Worm (Caenorhabditis elegans) whole organism, young adult: Measurements from ENCODE around the gene tftc-3.
A peak's percentile ranks its signal among the peaks of the same experiment; 100 is the strongest.

Experiments
- B0019.2 ChIP-seq: fragments of 200-800 bp; sonication (Bioruptor generic); conservative IDR thresholded peaks from 2 replicates; pipeline ENCODE4 v1.3.6; 2022; ENCODE audit warnings: missing genetic modification reagents, missing genetic modification characterization, missing compliant biosample characterization
- B0035.1 ChIP-seq: sonication (generic microtip); optimal IDR thresholded peaks from 2 replicates; lab custom pipeline; 2016; ENCODE audit warnings: missing genetic modification characterization, mild to moderate bottlenecking, missing compliant biosample characterization, missing genotype, missing genetic modification reagents
- B0261.1 ChIP-seq: sonication (generic microtip); optimal IDR thresholded peaks from 2 replicates; lab custom pipeline; 2016; ENCODE audit warnings: mild to moderate bottlenecking, missing genetic modification characterization, moderate library complexity, missing compliant biosample characterization
- C17E4.6 ChIP-seq: fragments of 200-800 bp; sonication (Bioruptor generic); IDR thresholded peaks from 2 replicates; pipeline ENCODE4 v1.3.6; 2022; ENCODE audit warnings: missing genetic modification reagents, missing genetic modification characterization, missing compliant biosample characterization
- D2030.7 ChIP-seq: fragments of 200-800 bp; sonication (Bioruptor generic); IDR thresholded peaks from 2 replicates; pipeline ENCODE4 v1.3.6; 2022; ENCODE audit warnings: missing genetic modification reagents, missing genetic modification characterization, missing compliant biosample characterization
- F10E7.11 ChIP-seq: sonication (generic microtip); optimal IDR thresholded peaks from 2 replicates; lab custom pipeline; 2017; ENCODE audit warnings: mild to moderate bottlenecking, missing genetic modification characterization, moderate library complexity, missing compliant biosample characterization
- F33H1.4 ChIP-seq: fragments of 200-800 bp; sonication (Bioruptor generic); IDR thresholded peaks from 2 replicates; pipeline ENCODE4 v1.3.6; 2022; ENCODE audit warnings: missing genetic modification reagents, missing genetic modification characterization, missing compliant biosample characterization
- F37B4.10 ChIP-seq: fragments of 200-800 bp; sonication (Bioruptor generic); IDR thresholded peaks from 2 replicates; pipeline ENCODE4 v1.3.6; 2022; ENCODE audit warnings: missing genetic modification characterization, missing compliant biosample characterization
- F39B2.1 ChIP-seq: fragments of 200-800 bp; sonication (Bioruptor generic); IDR thresholded peaks from 2 replicates; pipeline ENCODE4 v1.3.6; 2022; ENCODE audit warnings: missing genetic modification reagents, missing genetic modification characterization, missing compliant biosample characterization
- F52B5.7 ChIP-seq: sonication (generic microtip); optimal IDR thresholded peaks from 2 replicates; lab custom pipeline; 2016; ENCODE audit warnings: mild to moderate bottlenecking, missing genetic modification characterization, missing compliant biosample characterization
- T07F8.4 ChIP-seq: sonication (generic microtip); optimal IDR thresholded peaks from 2 replicates; lab custom pipeline; 2016; ENCODE audit warnings: mild to moderate bottlenecking, missing genetic modification characterization, moderate library complexity, missing compliant biosample characterization
- T26A5.8 ChIP-seq: sonication (generic microtip); optimal IDR thresholded peaks from 2 replicates; lab custom pipeline; 2016; ENCODE audit warnings: missing genetic modification characterization, missing compliant biosample characterization
- ZK185.1 ChIP-seq: sonication (generic microtip); optimal IDR thresholded peaks from 2 replicates; lab custom pipeline; 2016; ENCODE audit warnings: mild to moderate bottlenecking, missing genetic modification characterization, missing compliant biosample characterization; ENCODE audit not compliant: poor library complexity, severe bottlenecking
- akir-1 ChIP-seq: fragments of 200-800 bp; sonication (Bioruptor generic); optimal IDR thresholded peaks from 2 replicates; lab custom pipeline; 2018; ENCODE audit warnings: mild to moderate bottlenecking, missing genetic modification characterization, moderate library complexity, missing compliant biosample characterization
- ama-1 ChIP-seq, 3 experiments: fragments of 150-350 bp in 1 of 3; sonication (generic microtip) in 2 of 3; optimal IDR thresholded peaks; 2 replicates each; lab custom pipeline; 2014 to 2018; ENCODE audit warnings: missing biosample characterization in 2 of 3, missing genetic modification characterization in 2 of 3, missing genetic modification reagents in 2 of 3
- atf-7 ChIP-seq: sonication (generic microtip); optimal IDR thresholded peaks from 2 replicates; lab custom pipeline; 2017; ENCODE audit warnings: mild to moderate bottlenecking, missing genetic modification characterization, missing compliant biosample characterization
- athp-1 ChIP-seq: sonication (generic microtip); optimal IDR thresholded peaks from 2 replicates; lab custom pipeline; 2017; ENCODE audit warnings: mild to moderate bottlenecking, missing genetic modification characterization, missing compliant biosample characterization
- attf-6 ChIP-seq: fragments of 200-800 bp; sonication (Bioruptor generic); IDR thresholded peaks from 2 replicates; pipeline ENCODE4 v1.3.6; 2022; ENCODE audit warnings: missing genetic modification reagents, missing genetic modification characterization, missing compliant biosample characterization
- ccch-3 ChIP-seq: fragments of 200-800 bp; sonication (Bioruptor generic); optimal IDR thresholded peaks from 2 replicates; lab custom pipeline; 2018; ENCODE audit warnings: mild to moderate bottlenecking, missing genetic modification characterization, missing compliant biosample characterization
- cebp-1 ChIP-seq, 2 experiments: fragments of 200-800 bp in 1 of 2; sonication (Bioruptor generic) in 1 of 2; sonication (generic microtip) in 1 of 2; IDR thresholded peaks in 1 of 2; optimal IDR thresholded peaks in 1 of 2; 2 replicates each; pipeline versions ENCODE4 v1.3.6 to Lab custom; 2017 to 2022; ENCODE audit warnings: missing compliant biosample characterization in 2 of 2, missing genetic modification characterization in 2 of 2, mild to moderate bottlenecking in 1 of 2, missing genetic modification reagents in 1 of 2, moderate library complexity in 1 of 2
- ceh-40 ChIP-seq: fragments of 200-800 bp; sonication (Bioruptor generic); IDR thresholded peaks from 2 replicates; pipeline ENCODE4 v1.3.6; 2022; ENCODE audit warnings: missing genetic modification characterization, missing compliant biosample characterization
- ceh-91 ChIP-seq: fragments of 200-800 bp; sonication (Bioruptor generic); IDR thresholded peaks from 2 replicates; pipeline ENCODE4 v1.3.6; 2022; ENCODE audit warnings: missing genetic modification reagents, missing genetic modification characterization, missing compliant biosample characterization
- dox-1 ChIP-seq: fragments of 200-800 bp; sonication (Bioruptor generic); IDR thresholded peaks from 2 replicates; pipeline ENCODE4 v1.3.6; 2022; ENCODE audit warnings: missing genetic modification reagents, missing genetic modification characterization, missing compliant biosample characterization
- dpff-1 ChIP-seq: sonication (generic microtip); optimal IDR thresholded peaks from 2 replicates; lab custom pipeline; 2017; ENCODE audit warnings: mild to moderate bottlenecking, missing genetic modification characterization, missing compliant biosample characterization
- dpl-1 ChIP-seq: fragments of 150-350 bp; optimal IDR thresholded peaks from 2 replicates; lab custom pipeline; 2014; ENCODE audit warnings: missing biosample characterization, missing genetic modification reagents, missing genetic modification characterization
- egl-44 ChIP-seq: fragments of 200-800 bp; sonication (Bioruptor generic); IDR thresholded peaks from 2 replicates; pipeline ENCODE4 v1.3.6; 2022; ENCODE audit warnings: missing genetic modification reagents, missing genetic modification characterization, missing compliant biosample characterization
- gei-17 ChIP-seq: fragments of 200-800 bp; sonication (Bioruptor generic); optimal IDR thresholded peaks from 2 replicates; lab custom pipeline; 2018; ENCODE audit warnings: mild to moderate bottlenecking, missing genetic modification characterization, missing compliant biosample characterization
- him-1 ChIP-seq: sonication (generic microtip); optimal IDR thresholded peaks from 2 replicates; lab custom pipeline; 2016; ENCODE audit warnings: missing genotype, missing genetic modification reagents, missing genetic modification characterization, missing compliant biosample characterization
- hlh-12 ChIP-seq: sonication (generic microtip); optimal IDR thresholded peaks from 2 replicates; lab custom pipeline; 2016; ENCODE audit warnings: missing genetic modification characterization, missing compliant biosample characterization
- hmg-1.2 ChIP-seq: fragments of 200-800 bp; sonication (Bioruptor generic); IDR thresholded peaks from 2 replicates; pipeline ENCODE4 v1.3.6; 2022; ENCODE audit warnings: missing genetic modification reagents, missing genetic modification characterization, missing compliant biosample characterization
- lag-1 ChIP-seq: fragments of 200-800 bp; sonication (Bioruptor generic); IDR thresholded peaks from 2 replicates; pipeline ENCODE4 v1.3.6; 2022; ENCODE audit warnings: missing genetic modification reagents, missing genetic modification characterization, missing compliant biosample characterization
- let-526 ChIP-seq: fragments of 200-800 bp; sonication (Bioruptor generic); IDR thresholded peaks from 2 replicates; pipeline ENCODE4 v1.3.6; 2022; ENCODE audit warnings: missing genetic modification reagents, missing genetic modification characterization, missing compliant biosample characterization
- lin-26 ChIP-seq: fragments of 200-800 bp; sonication (Bioruptor generic); IDR thresholded peaks from 2 replicates; pipeline ENCODE4 v1.3.6; 2022; ENCODE audit warnings: missing genetic modification reagents, missing genetic modification characterization, missing compliant biosample characterization
- lin-35 ChIP-seq, 3 experiments: fragments of 150-350 bp in 2 of 3; sonication (generic microtip) in 1 of 3; optimal IDR thresholded peaks; 2 replicates each; lab custom pipeline; 2014 to 2018; ENCODE audit warnings: missing biosample characterization in 3 of 3, missing genetic modification characterization in 3 of 3, missing genetic modification reagents in 3 of 3
- lir-1 ChIP-seq: fragments of 200-800 bp; sonication (Bioruptor generic); conservative IDR thresholded peaks from 2 replicates; pipeline ENCODE4 v1.3.6; 2022; ENCODE audit warnings: missing genetic modification reagents, missing genetic modification characterization, missing compliant biosample characterization
- nfyb-1 ChIP-seq: fragments of 200-800 bp; sonication (Bioruptor generic); IDR thresholded peaks from 2 replicates; pipeline ENCODE4 v1.3.6; 2022; ENCODE audit warnings: missing genetic modification reagents, missing genetic modification characterization, missing compliant biosample characterization
- nhr-179 ChIP-seq: sonication (generic microtip); optimal IDR thresholded peaks from 2 replicates; lab custom pipeline; 2016; ENCODE audit warnings: mild to moderate bottlenecking, missing genetic modification characterization, missing compliant biosample characterization
- pbrm-1 ChIP-seq: fragments of 200-800 bp; sonication (Bioruptor generic); IDR thresholded peaks from 2 replicates; pipeline ENCODE4 v1.3.6; 2022; ENCODE audit warnings: missing genetic modification reagents, missing genetic modification characterization, missing compliant biosample characterization
- sea-2 ChIP-seq: fragments of 200-800 bp; sonication (Bioruptor generic); IDR thresholded peaks from 2 replicates; pipeline ENCODE4 v1.3.6; 2022; ENCODE audit warnings: missing genetic modification characterization, missing compliant biosample characterization
- snpc-1.1 ChIP-seq: sonication (generic microtip); optimal IDR thresholded peaks from 2 replicates; lab custom pipeline; 2017; ENCODE audit warnings: missing genetic modification characterization, mild to moderate bottlenecking, missing compliant biosample characterization, antibody characterized with exemption, moderate library complexity, missing genotype, missing genetic modification reagents; ENCODE audit not compliant: insufficient read depth
- snpc-3.4 ChIP-seq: sonication (generic microtip); optimal IDR thresholded peaks from 2 replicates; lab custom pipeline; 2017; ENCODE audit warnings: missing genetic modification characterization, mild to moderate bottlenecking, missing compliant biosample characterization, antibody characterized with exemption, moderate library complexity, missing genotype, missing genetic modification reagents
- snpc-4 ChIP-seq, 5 experiments: fragments of 150-350 bp in 1 of 5; sonication (generic microtip) in 4 of 5; optimal IDR thresholded peaks; 2 replicates each; lab custom pipeline; 2014 to 2018; ENCODE audit warnings: missing genetic modification characterization in 5 of 5, missing biosample characterization in 3 of 5, antibody characterized with exemption in 2 of 5, mild to moderate bottlenecking in 2 of 5, missing compliant biosample characterization in 2 of 5, missing genotype in 2 of 5, moderate library complexity in 2 of 5, missing genetic modification reagents in 1 of 5
- tbp1 ChIP-seq: fragments of 200-800 bp; sonication (Bioruptor generic); optimal IDR thresholded peaks from 2 replicates; lab custom pipeline; 2018; ENCODE audit warnings: mild to moderate bottlenecking, missing genetic modification characterization, missing compliant biosample characterization
- xnd-1 ChIP-seq: sonication (generic microtip); optimal IDR thresholded peaks from 2 replicates; lab custom pipeline; 2016; ENCODE audit warnings: missing genotype, missing genetic modification reagents, missing genetic modification characterization, missing compliant biosample characterization
- ztf-25 ChIP-seq: fragments of 200-800 bp; sonication (Bioruptor generic); IDR thresholded peaks from 2 replicates; pipeline ENCODE4 v1.3.6; 2022; ENCODE audit warnings: missing genetic modification reagents, missing genetic modification characterization, missing compliant biosample characterization

The tftc-3 gene

DNA sequence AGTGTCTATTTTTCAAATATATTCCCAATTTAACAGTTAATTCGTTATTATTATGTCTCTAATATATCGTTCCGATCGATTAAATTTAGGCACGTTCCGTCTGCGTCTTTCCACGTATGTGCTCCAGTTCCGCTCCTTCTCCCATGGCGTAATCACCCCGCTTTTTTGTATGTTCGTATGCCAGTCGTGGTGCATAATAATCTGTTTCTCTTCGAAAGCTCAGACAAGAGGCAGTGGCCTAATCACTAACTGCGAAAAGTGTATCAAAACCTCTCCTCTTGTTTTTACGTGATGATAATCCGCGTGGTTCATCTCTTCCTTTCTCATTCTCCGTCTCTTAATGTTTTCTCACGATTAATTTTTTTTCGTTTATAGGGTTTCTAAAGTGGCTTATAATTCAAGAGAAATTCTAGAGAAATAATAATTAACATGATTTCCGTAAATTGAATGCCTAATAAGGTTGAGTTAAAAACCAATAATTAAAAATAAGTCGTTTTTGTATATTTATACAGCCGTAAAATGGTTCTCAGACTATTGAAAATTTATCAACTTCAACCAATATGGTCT, 37.6 kb upstream of the tftc-3 start:
- TF ChIP-seq ceh-40 (GFP tag; lab: Robert Waterston, UW) (no peak), hlh-12 (tag; lab: Kevin White, UChicago) (no peak), snpc-4 (GFP tag; optimal IDR thresholded peaks at IDR 0.05; lab: Kevin White, UChicago) (no peak), snpc-4 (tag; optimal IDR thresholded peaks at IDR 0.05; lab: Kevin White, UChicago) (no peak), snpc-3.4 (tag; lab: Kevin White, UChicago) (no peak), B0261.1 (no peak), F52B5.7 (tag; lab: Kevin White, UChicago) (no peak), lag-1 (GFP tag; lab: Robert Waterston, UW) (no peak), lin-26 (GFP tag; lab: Robert Waterston, UW) (no peak), athp-1 (tag; lab: Kevin White, UChicago) (no peak), let-526 (GFP tag; lab: Robert Waterston, UW) (no peak)

DNA sequence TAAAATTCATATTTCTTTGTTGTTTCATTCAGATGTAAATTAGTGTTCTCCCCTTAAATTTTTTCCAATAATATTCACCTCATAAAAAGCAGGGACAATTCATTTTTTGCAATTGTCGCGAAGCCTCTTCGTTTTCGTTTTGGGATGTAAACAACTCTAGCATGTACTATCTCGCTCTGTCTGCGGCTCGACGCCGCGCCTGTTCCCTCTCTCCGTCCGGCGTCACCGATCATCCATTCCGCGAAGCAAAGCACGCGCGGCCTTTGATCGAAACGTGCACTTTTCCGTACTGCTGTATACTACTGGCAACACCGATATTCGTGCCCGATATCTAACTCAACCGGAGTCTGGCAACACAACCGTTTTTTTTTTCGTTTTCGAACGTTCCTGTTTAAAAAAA, 36.8 kb upstream of the tftc-3 start:
- TF ChIP-seq hlh-12 (tag; lab: Kevin White, UChicago) = no peak
- TF ChIP-seq akir-1 (GFP tag; lab: Kevin White, UChicago) = no peak
- no peak for TF ChIP-seq gei-17
- TF ChIP-seq egl-44 (GFP tag; lab: Robert Waterston, UW) = 0 out of 2 replicates have a peak, but pooled peaks have one; percentile 47
- TF ChIP-seq ztf-25 (GFP tag; lab: Robert Waterston, UW) = no peak
- no peak for TF ChIP-seq xnd-1 (tag; lab: Kevin White, UChicago)
- TF ChIP-seq F39B2.1 (GFP tag; lab: Robert Waterston, UW) = no peak
- TF ChIP-seq ccch-3 (GFP tag; lab: Kevin White, UChicago) = no peak
- 0 out of 2 replicates have a peak, but pooled peaks have one; percentile 9 for TF ChIP-seq dox-1 (GFP tag; lab: Robert Waterston, UW)
- no peak for TF ChIP-seq B0035.1 (tag; lab: Kevin White, UChicago)
- TF ChIP-seq nhr-179 (tag; lab: Kevin White, UChicago) = no peak
- TF ChIP-seq lir-1 (GFP tag; lab: Robert Waterston, UW) = no peak
- TF ChIP-seq D2030.7 (GFP tag; lab: Robert Waterston, UW) = 0 out of 2 replicates have a peak, but pooled peaks have one; percentile 5
- no peak for TF ChIP-seq F37B4.10 (GFP tag; lab: Robert Waterston, UW)
- no peak for TF ChIP-seq ZK185.1
- no peak for TF ChIP-seq ceh-91
- TF ChIP-seq dpl-1 (GFP tag; lab: Kevin White, UChicago) = no peak
- TF ChIP-seq atf-7 (tag; lab: Kevin White, UChicago) = no peak
- no peak for TF ChIP-seq T07F8.4 (tag; lab: Kevin White, UChicago)
- peak; percentile 44; the same call in 1 of the 2 replicates for TF ChIP-seq lin-26 (GFP tag; lab: Robert Waterston, UW)
- TF ChIP-seq snpc-1.1 = no peak
- TF ChIP-seq hmg-1.2 = peak; percentile 17; the same call in 1 of the 2 replicates
- no peak for TF ChIP-seq ama-1 (optimal IDR thresholded peaks at IDR 0.05; lab: Kevin White, UChicago)
- no peak for TF ChIP-seq ama-1 (GFP tag; optimal IDR thresholded peaks at IDR 0.05; lab: Kevin White, UChicago)
- TF ChIP-seq cebp-1 (GFP tag; IDR thresholded peaks at IDR 0.05; lab: Robert Waterston, UW) = no peak
- no peak for TF ChIP-seq cebp-1 (tag; optimal IDR thresholded peaks at IDR 0.05; lab: Kevin White, UChicago)
- TF ChIP-seq him-1 (tag; lab: Kevin White, UChicago) = no peak
- TF ChIP-seq pbrm-1 (GFP tag; lab: Robert Waterston, UW) = no peak
- TF ChIP-seq sea-2 (GFP tag; lab: Robert Waterston, UW) = no peak
- no peak for TF ChIP-seq tbp1 (GFP tag; lab: Kevin White, UChicago)
- no peak for TF ChIP-seq T26A5.8 (tag; lab: Kevin White, UChicago)
- TF ChIP-seq F33H1.4 = no peak
- TF ChIP-seq F10E7.11 = no peak
- TF ChIP-seq B0019.2 (GFP tag; lab: Robert Waterston, UW) = no peak
- no peak for TF ChIP-seq dpff-1 (tag; lab: Kevin White, UChicago)
- 0 out of 2 replicates have a peak, but pooled peaks have one; percentile 25 for TF ChIP-seq nfyb-1 (GFP tag; lab: Robert Waterston, UW)
- no peak for TF ChIP-seq attf-6 (GFP tag; lab: Robert Waterston, UW)
- TF ChIP-seq lin-35 (GFP tag; optimal IDR thresholded peaks at IDR 0.05; lab: Kevin White, UChicago) = no peak
- TF ChIP-seq C17E4.6 = no peak
